Worm (Caenorhabditis elegans) whole organism, mixed stage, embryonic: ENCODE data around the gene T28A8.2.

Source experiments
- elt-1 ChIP-seq: sonication (generic microtip); optimal IDR thresholded peaks from 2 replicates; lab custom pipeline; 2017; ENCODE audit warnings: missing genetic modification characterization, mild to moderate bottlenecking, missing compliant biosample characterization, antibody characterized with exemption, moderate library complexity, borderline replicate concordance; ENCODE audit not compliant: insufficient read depth
- hlh-1 ChIP-seq: fragments of 150-350 bp; optimal IDR thresholded peaks from 2 replicates; lab custom pipeline; 2014; ENCODE audit warnings: missing biosample characterization, missing genetic modification reagents, missing genetic modification characterization
- mep-1 ChIP-seq: fragments of 150-350 bp; optimal IDR thresholded peaks from 2 replicates; lab custom pipeline; 2017; ENCODE audit warnings: missing biosample characterization, missing genetic modification reagents, missing genetic modification characterization, inconsistent platforms
- nhr-237 ChIP-seq: fragments of 150-350 bp; optimal IDR thresholded peaks from 2 replicates; lab custom pipeline; 2014; ENCODE audit warnings: missing biosample characterization, missing genetic modification characterization
- snpc-4 ChIP-seq: fragments of 150-350 bp; optimal IDR thresholded peaks from 2 replicates; lab custom pipeline; 2014; ENCODE audit warnings: missing biosample characterization, missing genetic modification characterization
- sptf-1 ChIP-seq: sonication (generic microtip); optimal IDR thresholded peaks from 2 replicates; lab custom pipeline; 2017; ENCODE audit warnings: mild to moderate bottlenecking, missing genetic modification characterization, moderate library complexity, missing compliant biosample characterization
- unc-39 ChIP-seq: fragments of 150-350 bp; optimal IDR thresholded peaks from 2 replicates; lab custom pipeline; 2014; ENCODE audit warnings: missing biosample characterization, missing genetic modification characterization
- ztf-11 ChIP-seq: fragments of 150-350 bp; optimal IDR thresholded peaks from 2 replicates; lab custom pipeline; 2014; ENCODE audit warnings: missing biosample characterization, missing genetic modification characterization

DNA sequence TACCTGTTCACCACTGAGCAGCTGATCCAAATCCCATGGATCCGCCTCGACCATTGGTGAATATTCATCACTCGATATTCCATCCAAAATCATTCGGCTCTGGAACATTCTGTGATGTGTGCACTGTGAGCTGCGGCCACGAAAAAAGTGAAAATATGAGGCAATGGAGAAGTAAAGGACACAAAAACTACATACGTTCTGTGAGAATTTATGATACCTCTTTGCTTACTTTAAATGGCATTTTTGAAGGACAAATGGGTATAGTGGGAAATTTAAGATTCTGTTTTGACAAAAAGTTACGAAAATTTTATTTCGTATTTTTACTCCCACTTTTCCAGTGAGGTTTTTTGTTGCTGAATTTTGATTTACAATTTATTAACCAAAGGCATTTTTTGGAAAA, 3.1 kb downstream of the T28A8.2 start, which contains the start of gene twk-40:
- TF ChIP-seq unc-39 (tag; lab: Kevin White, UChicago) (no peak), elt-1 (no peak), nhr-237 (tag; lab: Kevin White, UChicago) (no peak), mep-1 (tag; lab: Kevin White, UChicago) (no peak), hlh-1 (tag; lab: Kevin White, UChicago) (no peak), ztf-11 (tag; lab: Kevin White, UChicago) (no peak), snpc-4 (tag; lab: Kevin White, UChicago) (no peak), sptf-1 (tag; lab: Kevin White, UChicago) (no peak)
